Fruit fly (Drosophila melanogaster): ENCODE results near the gene CG4793.
A peak's percentile ranks its signal among the peaks of the same experiment; 100 is the strongest.

Gene CG4793

DNA sequence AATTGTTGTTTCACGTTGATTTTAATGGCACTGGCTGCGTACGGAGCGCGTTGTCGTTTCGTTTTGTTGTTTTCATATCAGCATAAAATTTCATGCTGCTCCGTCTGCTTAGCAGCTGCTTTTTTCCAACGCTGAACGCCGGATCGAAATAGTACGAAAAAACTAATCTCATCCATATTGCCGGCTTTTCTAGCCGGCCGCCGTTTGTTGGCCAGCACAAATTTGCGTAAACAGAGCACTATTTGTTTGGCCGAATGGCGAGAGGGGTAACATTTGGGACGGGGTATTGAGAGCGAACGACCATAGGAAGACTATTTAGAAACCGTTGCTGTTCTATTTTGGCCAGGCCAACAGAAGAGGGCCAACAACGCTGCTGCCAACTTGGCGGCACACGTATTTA, 13.4 kb upstream of the CG4793 start (continued):
- TF ChIP-seq pb (GFP tag; optimal IDR thresholded peaks at IDR 0.05) (peak; percentile 58), grn (GFP tag; optimal IDR thresholded peaks at IDR 0.05) (no peak), danr (GFP tag; IDR thresholded peaks at IDR 0.05) (no peak), CG13624 (GFP tag; optimal IDR thresholded peaks at IDR 0.05) (no peak), caup (GFP tag; optimal IDR thresholded peaks at IDR 0.05; ENCODE audit: severe bottlenecking) (peak; percentile 13), klu (GFP tag; IDR thresholded peaks at IDR 0.05) (no peak), CG17361 (GFP tag; IDR thresholded peaks at IDR 0.05) (no peak), CG10209 (GFP tag; optimal IDR thresholded peaks at IDR 0.05) (peak; percentile 19), zf30C (GFP tag; optimal IDR thresholded peaks at IDR 0.05) (no peak), CG2712 (tag; optimal IDR thresholded peaks at IDR 0.05) (no peak), CG18599 (GFP tag; optimal IDR thresholded peaks at IDR 0.05) (peak; percentile 1), Ptx1 (GFP tag; IDR thresholded peaks at IDR 0.05) (no peak), BEAF-32 (GFP tag; optimal IDR thresholded peaks at IDR 0.05) (no peak), zen2 (GFP tag; IDR thresholded peaks at IDR 0.05; ENCODE audit: partially characterized antibody) (no peak), fd64A (GFP tag; optimal IDR thresholded peaks at IDR 0.05) (no peak), Spps (tag; optimal IDR thresholded peaks at IDR 0.05) (no peak), cato (GFP tag; optimal IDR thresholded peaks at IDR 0.05; ENCODE audit: borderline replicate concordance) (no peak), fd3F (GFP tag; optimal IDR thresholded peaks at IDR 0.05) (peak; percentile 6), ash1 (GFP tag; optimal IDR thresholded peaks at IDR 0.05) (no peak), Oli (tag; optimal IDR thresholded peaks at IDR 0.05) (no peak), CG43689 (GFP tag; IDR thresholded peaks at IDR 0.05) (no peak), GATAe (GFP tag; conservative IDR thresholded peaks at IDR 0.05) (no peak), CG3065 (GFP tag; optimal IDR thresholded peaks at IDR 0.05) (no peak), CG1647 (GFP tag; optimal IDR thresholded peaks at IDR 0.05) (no peak), Taf1 (GFP tag; IDR thresholded peaks at IDR 0.05) (no peak), ci (GFP tag; IDR thresholded peaks at IDR 0.05) (no peak), CG10462 (GFP tag; optimal IDR thresholded peaks at IDR 0.05) (no peak), dan (GFP tag; IDR thresholded peaks at IDR 0.05) (no peak), CG5953 (GFP tag; IDR thresholded peaks at IDR 0.05) (no peak), p53 (GFP tag; optimal IDR thresholded peaks at IDR 0.05) (no peak), Mrtf (GFP tag; IDR thresholded peaks at IDR 0.05) (no peak), CG17568 (GFP tag; optimal IDR thresholded peaks at IDR 0.05) (no peak), Fer1 (GFP tag; optimal IDR thresholded peaks at IDR 0.05) (peak; percentile 56), Eip74EF (GFP tag; optimal IDR thresholded peaks at IDR 0.05) (peak in 1 of 2 experiments; percentile 77), CG4854 (GFP tag; optimal IDR thresholded peaks at IDR 0.05) (no peak), pnt (GFP tag; optimal IDR thresholded peaks at IDR 0.05) (no peak), CG6791 (GFP tag; IDR thresholded peaks at IDR 0.05; ENCODE audit: partially characterized antibody) (0 out of 3 replicates have a peak, but pooled peaks have one; percentile 27), MESR4 (GFP tag; optimal IDR thresholded peaks at IDR 0.05) (no peak), CG1602 (GFP tag; optimal IDR thresholded peaks at IDR 0.05) (no peak), cg (GFP tag; optimal IDR thresholded peaks at IDR 0.05) (no peak), Atf6 (GFP tag; IDR thresholded peaks at IDR 0.05) (peak; percentile 50; the same call in 1 of the 2 replicates), Hmx (GFP tag; optimal IDR thresholded peaks at IDR 0.05) (no peak), CG8388 (GFP tag; optimal IDR thresholded peaks at IDR 0.05) (no peak), CG7745 (tag; optimal IDR thresholded peaks at IDR 0.05) (no peak), Neu2 (GFP tag; optimal IDR thresholded peaks at IDR 0.05; ENCODE audit: borderline replicate concordance) (no peak), CG13287 (GFP tag; IDR thresholded peaks at IDR 0.05; ENCODE audit: partially characterized antibody) (peak; percentile 43), CG15696 (tag; optimal IDR thresholded peaks at IDR 0.05) (no peak), dimm (GFP tag; IDR thresholded peaks at IDR 0.05) (no peak), ranshi (GFP tag; IDR thresholded peaks at IDR 0.05) (peak; percentile 5; the same call in 1 of the 2 replicates), CG4730 (GFP tag; IDR thresholded peaks at IDR 0.05) (no peak), CG16813 (GFP tag; IDR thresholded peaks at IDR 0.05; ENCODE audit: partially characterized antibody) (no peak)

Measured in whole organism, embryonic.